Fruit fly (Drosophila melanogaster): Measurements from ENCODE around the gene Src64B.

dm6 chr3L:4634689-4635088 is 8.7 kb upstream of the Src64B start, which contains the start of gene CG13716:
- TF ChIP-seq Abd-B (GFP tag; optimal IDR thresholded peaks at IDR 0.05) (no peak), Sp1 (GFP tag; optimal IDR thresholded peaks at IDR 0.05) (no peak), Mio (GFP tag; optimal IDR thresholded peaks at IDR 0.05) (no peak), CG32264 (GFP tag; optimal IDR thresholded peaks at IDR 0.05) (no peak), sage (GFP tag; optimal IDR thresholded peaks at IDR 0.05) (no peak), h (GFP tag; optimal IDR thresholded peaks at IDR 0.05) (no peak), pan (optimal IDR thresholded peaks at IDR 0.05) (no peak), Hr78 (GFP tag; optimal IDR thresholded peaks at IDR 0.05) (no peak), usp (GFP tag; optimal IDR thresholded peaks at IDR 0.05) (no peak), dsf (GFP tag; optimal IDR thresholded peaks at IDR 0.05; ENCODE audit: borderline replicate concordance) (no peak), psq (GFP tag; optimal IDR thresholded peaks at IDR 0.05) (no peak)
